Worm (Caenorhabditis elegans) whole organism, early embryonic: ENCODE data around the gene asd-1.

Experiments
- B0310.2 ChIP-seq: sonication (generic microtip); optimal IDR thresholded peaks from 2 replicates; lab custom pipeline; 2016; ENCODE audit warnings: mild to moderate bottlenecking, missing genetic modification characterization, missing compliant biosample characterization
- F13C5.2 ChIP-seq: sonication (generic microtip); optimal IDR thresholded peaks from 2 replicates; lab custom pipeline; 2017; ENCODE audit warnings: mild to moderate bottlenecking, missing genetic modification characterization, inconsistent platforms, missing compliant biosample characterization
- aly-1 ChIP-seq: sonication (generic microtip); optimal IDR thresholded peaks from 2 replicates; lab custom pipeline; 2016; ENCODE audit warnings: missing genetic modification characterization, missing compliant biosample characterization
- ama-1 ChIP-seq: fragments of 150-350 bp; optimal IDR thresholded peaks from 2 replicates; lab custom pipeline; 2014
- ceh-13 ChIP-seq: fragments of 200-800 bp; sonication (Bioruptor generic); optimal IDR thresholded peaks from 2 replicates; lab custom pipeline; 2018; ENCODE audit warnings: mild to moderate bottlenecking, missing genetic modification characterization, missing compliant biosample characterization
- ceh-36 ChIP-seq: sonication (generic microtip); optimal IDR thresholded peaks from 2 replicates; lab custom pipeline; 2016; ENCODE audit warnings: missing genetic modification characterization, inconsistent platforms, missing compliant biosample characterization
- ets-7 ChIP-seq: sonication (generic microtip); optimal IDR thresholded peaks from 2 replicates; lab custom pipeline; 2016; ENCODE audit warnings: missing genotype, missing genetic modification characterization, missing compliant biosample characterization
- flt-1 ChIP-seq: fragments of 200-800 bp; sonication (Bioruptor generic); IDR thresholded peaks from 2 replicates; pipeline ENCODE4 v1.3.6; 2022; ENCODE audit warnings: missing genetic modification characterization, missing compliant biosample characterization
- hmbx-1 ChIP-seq: sonication (generic microtip); optimal IDR thresholded peaks from 2 replicates; lab custom pipeline; 2016; ENCODE audit warnings: mild to moderate bottlenecking, missing genetic modification characterization, missing compliant biosample characterization
- hmg-4 ChIP-seq: fragments of 200-800 bp; sonication (Bioruptor generic); optimal IDR thresholded peaks from 2 replicates; lab custom pipeline; 2018; ENCODE audit warnings: mild to moderate bottlenecking, missing genetic modification characterization, missing compliant biosample characterization
- hnd-1 ChIP-seq: sonication (generic microtip); optimal IDR thresholded peaks from 2 replicates; lab custom pipeline; 2016; ENCODE audit warnings: missing genetic modification characterization, missing compliant biosample characterization
- pes-1 ChIP-seq: fragments of 200-800 bp; sonication (Bioruptor generic); IDR thresholded peaks from 2 replicates; pipeline ENCODE4 v1.3.6; 2022; ENCODE audit warnings: missing genetic modification reagents, missing genetic modification characterization, missing compliant biosample characterization
- scrt-1 ChIP-seq: fragments of 200-800 bp; sonication (Bioruptor generic); IDR thresholded peaks from 2 replicates; pipeline ENCODE4 v1.3.6; 2022; ENCODE audit warnings: missing genetic modification characterization, missing compliant biosample characterization
- sea-1 ChIP-seq: fragments of 200-800 bp; sonication (Bioruptor generic); conservative IDR thresholded peaks from 2 replicates; pipeline ENCODE4 v1.3.6; 2022; ENCODE audit warnings: missing genetic modification characterization, missing compliant biosample characterization
- tbx-11 ChIP-seq: fragments of 200-800 bp; sonication (Bioruptor generic); IDR thresholded peaks from 2 replicates; pipeline ENCODE4 v1.3.6; 2022; ENCODE audit warnings: missing genetic modification characterization, missing compliant biosample characterization
- tbx-37 ChIP-seq: fragments of 200-800 bp; sonication (Bioruptor generic); conservative IDR thresholded peaks from 2 replicates; pipeline ENCODE4 v1.3.6; 2022; ENCODE audit warnings: missing genetic modification reagents, missing genetic modification characterization, missing compliant biosample characterization
- tra-4 ChIP-seq: sonication (generic microtip); optimal IDR thresholded peaks from 2 replicates; lab custom pipeline; 2017; ENCODE audit warnings: missing genetic modification characterization, missing compliant biosample characterization

asd-1 gene

ce11 chrIII:4205751-4206327 is 8.8 kb downstream of the asd-1 start, which contains the start of gene R74.8:
Gene R74.8 (plus strand): TSS chrIII:4206277.
- TF ChIP-seq tra-4, result no peak
- TF ChIP-seq aly-1 (tag; lab: Kevin White, UChicago), result no peak
- no peak for TF ChIP-seq scrt-1
- no peak for TF ChIP-seq tbx-11 (GFP tag; lab: Robert Waterston, UW)
- no peak for TF ChIP-seq ceh-36 (tag; lab: Kevin White, UChicago)
- TF ChIP-seq hmbx-1 (tag; lab: Kevin White, UChicago), result no peak
- no peak for TF ChIP-seq flt-1 (GFP tag; lab: Robert Waterston, UW)
- no peak for TF ChIP-seq tbx-37 (GFP tag; lab: Robert Waterston, UW)
- no peak for TF ChIP-seq hmg-4 (GFP tag; lab: Kevin White, UChicago)
- TF ChIP-seq ets-7 (tag; lab: Kevin White, UChicago), result no peak
- TF ChIP-seq sea-1 (GFP tag; lab: Robert Waterston, UW), result no peak
- TF ChIP-seq B0310.2 (tag; lab: Kevin White, UChicago), result no peak
- no peak for TF ChIP-seq F13C5.2

- TF ChIP-seq hmg-4 (GFP tag; lab: Kevin White, UChicago), result no peak
These were observed 11.1 kb downstream of the asd-1 start for ce11 chrIII:4208210-4208609.

DNA sequence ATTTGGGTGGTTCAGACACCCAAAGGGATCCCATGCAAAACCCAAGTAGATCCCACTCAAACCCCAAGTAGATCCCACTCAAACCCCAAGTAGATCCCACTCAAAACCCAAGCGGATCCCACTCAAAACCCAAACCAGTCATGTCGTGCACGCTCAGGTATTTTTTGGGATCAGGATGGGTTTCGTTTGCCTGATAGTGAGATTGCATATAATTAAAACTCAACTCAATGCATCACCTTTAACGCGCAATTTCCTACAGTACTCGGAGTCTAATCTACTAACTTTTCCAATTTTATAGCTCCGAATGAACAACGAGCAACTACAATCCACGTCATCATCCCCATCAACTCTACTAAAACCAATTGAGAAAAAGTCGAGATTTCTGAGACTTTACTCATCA is 12.1 kb downstream of the asd-1 start, which contains the start of gene phlp-2:
TSS of gene phlp-2 (plus strand) at position 301 of the 400 bp plus-strand sequence.
- TF ChIP-seq ets-7 (tag; lab: Kevin White, UChicago) (no peak), B0310.2 (tag; lab: Kevin White, UChicago) (no peak), ama-1 (lab: Kevin White, UChicago) (no peak), scrt-1 (no peak), hmg-4 (GFP tag; lab: Kevin White, UChicago) (no peak), tra-4 (no peak), hnd-1 (tag; lab: Kevin White, UChicago) (no peak), hmbx-1 (tag; lab: Kevin White, UChicago) (no peak), tbx-11 (GFP tag; lab: Robert Waterston, UW) (no peak), flt-1 (GFP tag; lab: Robert Waterston, UW) (no peak), F13C5.2 (no peak), ceh-13 (GFP tag; lab: Kevin White, UChicago) (no peak)

DNA sequence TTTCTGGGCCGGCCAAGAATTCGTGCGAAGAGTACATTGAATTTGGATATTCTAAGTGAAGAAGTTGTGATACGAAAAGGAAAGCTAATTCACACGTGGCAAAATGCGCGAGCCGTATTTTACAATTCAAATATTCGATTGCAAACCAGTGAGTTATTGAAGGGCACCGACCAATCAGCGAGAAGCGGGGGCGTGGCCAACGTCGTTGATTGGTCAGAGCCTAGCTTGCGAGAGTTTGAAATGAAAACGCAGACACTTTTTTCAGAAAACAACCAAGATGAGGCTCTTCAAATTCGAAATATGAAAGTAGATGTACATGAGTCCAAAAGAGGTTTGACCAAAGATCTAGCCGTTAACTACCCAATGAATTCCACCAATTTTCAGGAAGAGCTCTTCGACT is 13.6 kb downstream of the asd-1 start:
- no peak for TF ChIP-seq ets-7 (tag; lab: Kevin White, UChicago)
- no peak for TF ChIP-seq hmbx-1 (tag; lab: Kevin White, UChicago)
- TF ChIP-seq aly-1 (tag; lab: Kevin White, UChicago), result no peak
- no peak for TF ChIP-seq tbx-11 (GFP tag; lab: Robert Waterston, UW)
- TF ChIP-seq flt-1 (GFP tag; lab: Robert Waterston, UW), result no peak
- no peak for TF ChIP-seq pes-1 (GFP tag; lab: Robert Waterston, UW)
- TF ChIP-seq ceh-13 (GFP tag; lab: Kevin White, UChicago), result no peak
- TF ChIP-seq tra-4, result no peak
- TF ChIP-seq B0310.2 (tag; lab: Kevin White, UChicago), result no peak
- no peak for TF ChIP-seq hnd-1 (tag; lab: Kevin White, UChicago)
- no peak for TF ChIP-seq tbx-37 (GFP tag; lab: Robert Waterston, UW)
- TF ChIP-seq ceh-36 (tag; lab: Kevin White, UChicago), result no peak
- TF ChIP-seq F13C5.2, result no peak
- no peak for TF ChIP-seq sea-1 (GFP tag; lab: Robert Waterston, UW)
- no peak for TF ChIP-seq hmg-4 (GFP tag; lab: Kevin White, UChicago)
- no peak for TF ChIP-seq ama-1 (lab: Kevin White, UChicago)

DNA sequence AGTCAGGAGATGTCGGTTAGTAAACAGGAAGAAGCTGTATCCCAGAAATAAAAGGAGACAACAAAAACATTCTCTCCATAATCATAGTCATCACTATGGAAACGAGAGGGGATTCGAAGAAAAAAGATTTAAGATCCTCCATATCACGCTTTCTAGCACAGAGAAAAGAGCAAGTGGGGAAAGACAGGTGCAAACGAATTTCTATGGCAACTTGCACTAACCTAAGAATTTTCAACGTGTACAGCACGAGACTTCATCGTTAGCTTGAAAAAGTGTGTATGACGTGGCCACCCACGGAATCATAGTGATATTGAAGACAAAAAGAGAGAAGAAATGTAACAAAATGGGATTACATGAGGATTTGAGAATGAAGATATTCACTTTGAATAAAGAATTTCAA is 23.8 kb downstream of the asd-1 start:
- no peak for TF ChIP-seq hnd-1 (tag; lab: Kevin White, UChicago)
- no peak for TF ChIP-seq pes-1 (GFP tag; lab: Robert Waterston, UW)
- no peak for TF ChIP-seq B0310.2 (tag; lab: Kevin White, UChicago)
- no peak for TF ChIP-seq tbx-37 (GFP tag; lab: Robert Waterston, UW)
- no peak for TF ChIP-seq hmg-4 (GFP tag; lab: Kevin White, UChicago)
- no peak for TF ChIP-seq aly-1 (tag; lab: Kevin White, UChicago)
- no peak for TF ChIP-seq ets-7 (tag; lab: Kevin White, UChicago)
- TF ChIP-seq sea-1 (GFP tag; lab: Robert Waterston, UW), result no peak
- TF ChIP-seq ceh-36 (tag; lab: Kevin White, UChicago), result no peak
- TF ChIP-seq tra-4, result no peak
- TF ChIP-seq hmbx-1 (tag; lab: Kevin White, UChicago), result no peak

DNA sequence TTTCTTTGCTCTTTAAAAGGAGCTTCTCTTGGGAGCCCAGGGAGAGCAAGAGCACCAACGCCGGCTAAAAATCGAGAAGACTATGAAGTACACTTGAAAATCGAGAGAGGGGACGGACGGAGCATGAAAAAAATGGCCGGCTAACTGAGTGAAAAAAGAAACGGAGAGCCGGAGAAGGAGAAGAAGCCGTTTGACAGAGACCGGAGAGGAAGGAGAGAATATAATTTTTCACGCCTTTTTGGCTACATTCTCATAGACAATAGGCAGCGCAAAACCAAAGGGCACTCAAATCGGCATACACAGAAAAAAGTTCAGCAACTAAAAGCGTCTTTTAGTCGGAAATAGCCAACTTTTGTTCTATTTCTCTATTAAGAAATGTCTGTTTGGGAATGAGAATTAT is 24.4 kb downstream of the asd-1 start:
- TF ChIP-seq ets-7 (tag; lab: Kevin White, UChicago) (no peak), scrt-1 (no peak), tbx-11 (GFP tag; lab: Robert Waterston, UW) (no peak), pes-1 (GFP tag; lab: Robert Waterston, UW) (no peak), aly-1 (tag; lab: Kevin White, UChicago) (no peak), hmg-4 (GFP tag; lab: Kevin White, UChicago) (no peak), tra-4 (no peak), B0310.2 (tag; lab: Kevin White, UChicago) (no peak), ama-1 (lab: Kevin White, UChicago) (no peak), F13C5.2 (no peak), ceh-36 (tag; lab: Kevin White, UChicago) (no peak), hnd-1 (tag; lab: Kevin White, UChicago) (no peak), ceh-13 (GFP tag; lab: Kevin White, UChicago) (no peak), tbx-37 (GFP tag; lab: Robert Waterston, UW) (no peak), sea-1 (GFP tag; lab: Robert Waterston, UW) (no peak)

ce11 chrIII:4223668-4224127 is 26.6 kb downstream of the asd-1 start:
- TF ChIP-seq tbx-37 (GFP tag; lab: Robert Waterston, UW) (no peak), sea-1 (GFP tag; lab: Robert Waterston, UW) (no peak), F13C5.2 (peak; percentile 42), hmg-4 (GFP tag; lab: Kevin White, UChicago) (peak; percentile 70)
